Worm (Caenorhabditis elegans) whole organism, young adult: ENCODE measurements around the gene nspb-2.
"Not testable (repeated sequence)": the region's sequence is repeated elsewhere in the genome, so short reads cannot be mapped to it uniquely, and the experiment has no call there.

Source experiments
- B0336.3 ChIP-seq: fragments of 200-800 bp; sonication (Bioruptor generic); IDR thresholded peaks from 2 replicates; pipeline ENCODE4 v1.3.6; 2022; ENCODE audit warnings: missing genetic modification characterization, missing compliant biosample characterization
- F37B4.10 ChIP-seq: fragments of 200-800 bp; sonication (Bioruptor generic); IDR thresholded peaks from 2 replicates; pipeline ENCODE4 v1.3.6; 2022; ENCODE audit warnings: missing genetic modification characterization, missing compliant biosample characterization
- lir-1 ChIP-seq: fragments of 200-800 bp; sonication (Bioruptor generic); conservative IDR thresholded peaks from 2 replicates; pipeline ENCODE4 v1.3.6; 2022; ENCODE audit warnings: missing genetic modification reagents, missing genetic modification characterization, missing compliant biosample characterization
- somi-1 ChIP-seq: fragments of 200-800 bp; sonication (Bioruptor generic); optimal IDR thresholded peaks from 2 replicates; lab custom pipeline; 2018; ENCODE audit warnings: mild to moderate bottlenecking, missing genetic modification characterization, missing compliant biosample characterization
- unc-130 ChIP-seq: sonication (generic microtip); optimal IDR thresholded peaks from 2 replicates; lab custom pipeline; 2016; ENCODE audit warnings: missing genetic modification reagents, missing genetic modification characterization, missing compliant biosample characterization
- ztf-26 ChIP-seq: sonication (generic microtip); optimal IDR thresholded peaks from 2 replicates; lab custom pipeline; 2017; ENCODE audit warnings: missing genetic modification characterization, missing compliant biosample characterization

- not testable (repeated sequence) for TF ChIP-seq F37B4.10; somi-1 (GFP tag; lab: Kevin White, UChicago); B0336.3 (GFP tag; lab: Robert Waterston, UW); lir-1; unc-130 (GFP tag; lab: Kevin White, UChicago); ztf-26 (tag; lab: Kevin White, UChicago)
Observed at ce11 chrIV:6598740-6599139, 7.2 kb downstream of the nspb-2 start, which contains the start of gene nspb-5.
